Fruit fly (Drosophila melanogaster) whole organism, embryonic: ENCODE data around the gene CG10803.

Source experiments
- Bteb2 ChIP-seq: fragments of 200-800 bp; sonication (Bioruptor generic); optimal IDR thresholded peaks from 2 replicates; lab custom pipeline; 2016; ENCODE audit warnings: missing biosample characterization, missing genetic modification characterization
- CG1024 ChIP-seq: fragments of 200-800 bp; sonication (Bioruptor generic); IDR thresholded peaks from 2 replicates; pipeline ENCODE4 v1.3.6; 2022; ENCODE audit warnings: missing biosample characterization, missing genetic modification characterization
- CG10462 ChIP-seq: fragments of 200-800 bp; sonication (Bioruptor generic); optimal IDR thresholded peaks from 2 replicates; lab custom pipeline; 2016; ENCODE audit warnings: missing biosample characterization, missing genetic modification characterization
- CG12071 ChIP-seq: fragments of 200-800 bp; sonication (Bioruptor generic); optimal IDR thresholded peaks from 3 replicates; lab custom pipeline; 2018; ENCODE audit warnings: missing biosample characterization, mild to moderate bottlenecking, missing genetic modification characterization
- CG12104 ChIP-seq: fragments of 200-800 bp; sonication (Bioruptor generic); optimal IDR thresholded peaks from 3 replicates; lab custom pipeline; 2016; ENCODE audit warnings: missing biosample characterization, missing genetic modification characterization
- CG12769 ChIP-seq: fragments of 200-800 bp; sonication (Bioruptor generic); optimal IDR thresholded peaks from 2 replicates; lab custom pipeline; 2019; ENCODE audit warnings: missing biosample characterization, mild to moderate bottlenecking, missing genetic modification characterization, moderate library complexity
- CG15269 ChIP-seq: fragments of 200-800 bp; sonication (Bioruptor generic); optimal IDR thresholded peaks from 2 replicates; lab custom pipeline; 2018; ENCODE audit warnings: missing biosample characterization, mild to moderate bottlenecking, missing genetic modification characterization, moderate library complexity
- CG1602 ChIP-seq: fragments of 200-800 bp; sonication (Bioruptor generic); optimal IDR thresholded peaks from 3 replicates; lab custom pipeline; 2016; ENCODE audit warnings: missing biosample characterization, missing genetic modification characterization
- CG1647 ChIP-seq: fragments of 200-800 bp; sonication (Bioruptor generic); optimal IDR thresholded peaks from 3 replicates; lab custom pipeline; 2016; ENCODE audit warnings: missing biosample characterization, missing genetic modification characterization
- CG17385 ChIP-seq: fragments of 200-800 bp; sonication (Bioruptor generic); optimal IDR thresholded peaks from 3 replicates; lab custom pipeline; 2018; ENCODE audit warnings: missing biosample characterization, mild to moderate bottlenecking, missing genetic modification characterization
- CG17912 ChIP-seq: fragments of 200-800 bp; sonication (Bioruptor generic); optimal IDR thresholded peaks from 2 replicates; lab custom pipeline; 2018; ENCODE audit warnings: missing biosample characterization, mild to moderate bottlenecking, missing genetic modification characterization
- CG1792 ChIP-seq: fragments of 200-800 bp; sonication (Bioruptor generic); optimal IDR thresholded peaks from 2 replicates; lab custom pipeline; 2016; ENCODE audit warnings: missing biosample characterization, missing genetic modification characterization
- CG1832 ChIP-seq: fragments of 200-800 bp; sonication (Bioruptor generic); optimal IDR thresholded peaks from 2 replicates; lab custom pipeline; 2017; ENCODE audit warnings: missing biosample characterization, mild to moderate bottlenecking, missing genetic modification characterization, inconsistent platforms
- CG18476 ChIP-seq: fragments of 200-800 bp; sonication (Bioruptor generic); optimal IDR thresholded peaks from 2 replicates; lab custom pipeline; 2016; ENCODE audit warnings: missing biosample characterization, mild to moderate bottlenecking, missing genetic modification characterization
- CG2199 ChIP-seq: fragments of 200-800 bp; sonication (Bioruptor generic); IDR thresholded peaks from 3 replicates; pipeline ENCODE4 v1.3.6; 2022; ENCODE audit warnings: missing biosample characterization, missing genetic modification characterization
- CG2712 ChIP-seq: fragments of 200-800 bp; optimal IDR thresholded peaks from 3 replicates; lab custom pipeline; 2019; ENCODE audit warnings: missing biosample characterization, mild to moderate bottlenecking, missing genetic modification characterization, moderate library complexity
- CG31365 ChIP-seq: fragments of 200-800 bp; sonication (Bioruptor generic); optimal IDR thresholded peaks from 2 replicates; lab custom pipeline; 2018; ENCODE audit warnings: missing biosample characterization, mild to moderate bottlenecking, missing genetic modification characterization
- CG4617 ChIP-seq: fragments of 200-800 bp; sonication (Bioruptor generic); optimal IDR thresholded peaks from 3 replicates; lab custom pipeline; 2016; ENCODE audit warnings: missing biosample characterization, missing genetic modification characterization, borderline replicate concordance
- CG7987 ChIP-seq: fragments of 200-800 bp; sonication (Bioruptor generic); optimal IDR thresholded peaks from 2 replicates; lab custom pipeline; 2018; ENCODE audit warnings: missing biosample characterization, mild to moderate bottlenecking, missing genetic modification characterization, moderate library complexity
- CHES-1-like ChIP-seq: fragments of 200-800 bp; sonication (Bioruptor generic); optimal IDR thresholded peaks from 2 replicates; lab custom pipeline; 2016; ENCODE audit warnings: missing biosample characterization, missing genetic modification characterization
- Dip2 ChIP-seq: fragments of 200-800 bp; sonication (Bioruptor generic); IDR thresholded peaks from 2 replicates; pipeline ENCODE4 v1.3.6; 2022; ENCODE audit warnings: missing biosample characterization, missing genetic modification characterization
- Dp ChIP-seq: fragments of 200-800 bp; sonication (Bioruptor generic); optimal IDR thresholded peaks from 2 replicates; lab custom pipeline; 2018; ENCODE audit warnings: missing biosample characterization, mild to moderate bottlenecking, missing genetic modification characterization, moderate library complexity
- Eip74EF ChIP-seq, 2 experiments: fragments of 200-800 bp in 1 of 2; fragments of >200 bp in 1 of 2; sonication (Bioruptor generic) in 1 of 2; optimal IDR thresholded peaks; 2 replicates each; lab custom pipeline; 2017 to 2019; ENCODE audit warnings: missing biosample characterization in 2 of 2, missing genetic modification characterization in 2 of 2, mild to moderate bottlenecking in 1 of 2, moderate library complexity in 1 of 2
- HmgD ChIP-seq: fragments of 200-800 bp; sonication (Bioruptor generic); optimal IDR thresholded peaks from 3 replicates; lab custom pipeline; 2016; ENCODE audit warnings: missing biosample characterization, missing genetic modification characterization
- Kr ChIP-seq: fragments of 200-800 bp; sonication (Bioruptor generic); optimal IDR thresholded peaks from 2 replicates; lab custom pipeline; 2017; ENCODE audit warnings: missing biosample characterization, mild to moderate bottlenecking, missing genetic modification characterization
- Pdp1 ChIP-seq, 2 experiments: fragments of 200-800 bp; sonication (Bioruptor generic); optimal IDR thresholded peaks; 3 replicates each; lab custom pipeline; 2016; ENCODE audit warnings: missing biosample characterization in 2 of 2, missing genetic modification characterization in 2 of 2, mild to moderate bottlenecking in 1 of 2, moderate library complexity in 1 of 2
- Side ChIP-seq: fragments of 200-800 bp; sonication (Bioruptor generic); optimal IDR thresholded peaks from 2 replicates; lab custom pipeline; 2016; ENCODE audit warnings: missing biosample characterization, missing genetic modification characterization
- Sin3A ChIP-seq: fragments of >200 bp; optimal IDR thresholded peaks from 2 replicates; lab custom pipeline; 2018
- Ssrp ChIP-seq: fragments of 200-800 bp; sonication (Bioruptor generic); optimal IDR thresholded peaks from 2 replicates; lab custom pipeline; 2018; ENCODE audit warnings: missing biosample characterization, mild to moderate bottlenecking, missing genetic modification characterization, moderate library complexity
- Xbp1 ChIP-seq: fragments of 200-800 bp; sonication (Bioruptor generic); optimal IDR thresholded peaks from 3 replicates; lab custom pipeline; 2016; ENCODE audit warnings: missing biosample characterization, mild to moderate bottlenecking, missing genetic modification characterization
- Xrp1 ChIP-seq: fragments of 200-800 bp; sonication (Bioruptor generic); IDR thresholded peaks from 2 replicates; pipeline ENCODE4 v1.3.6; 2022; ENCODE audit warnings: missing biosample characterization, missing genetic modification characterization
- aop ChIP-seq: fragments of 200-800 bp; sonication (Bioruptor generic); IDR thresholded peaks from 2 replicates; pipeline ENCODE4 v1.3.6; 2022; ENCODE audit warnings: missing biosample characterization, missing genetic modification characterization
- ara ChIP-seq: fragments of 200-800 bp; sonication (Bioruptor generic); IDR thresholded peaks from 2 replicates; pipeline ENCODE4 v1.3.6; 2022; ENCODE audit warnings: missing biosample characterization, missing genetic modification characterization
- bsh ChIP-seq, 2 experiments: fragments of 200-800 bp; sonication (Bioruptor generic); optimal IDR thresholded peaks; 2 replicates each; lab custom pipeline; 2017 to 2018; ENCODE audit warnings: mild to moderate bottlenecking in 2 of 2, missing biosample characterization in 2 of 2, missing genetic modification characterization in 2 of 2, moderate library complexity in 1 of 2
- cad ChIP-seq: fragments of >200 bp; optimal IDR thresholded peaks from 2 replicates; lab custom pipeline; 2017; ENCODE audit warnings: missing biosample characterization, missing genetic modification characterization
- crc ChIP-seq: fragments of 200-800 bp; sonication (Bioruptor generic); optimal IDR thresholded peaks from 2 replicates; lab custom pipeline; 2016; ENCODE audit warnings: missing biosample characterization, missing genetic modification characterization
- dimm ChIP-seq: fragments of 200-800 bp; sonication (Bioruptor generic); IDR thresholded peaks from 2 replicates; pipeline ENCODE4 v1.3.6; 2022; ENCODE audit warnings: missing biosample characterization, missing genetic modification characterization
- gcm2 ChIP-seq: fragments of 200-800 bp; sonication (Bioruptor generic); optimal IDR thresholded peaks from 2 replicates; lab custom pipeline; 2016; ENCODE audit warnings: missing biosample characterization, missing genetic modification characterization
- gem ChIP-seq: fragments of 200-800 bp; sonication (Bioruptor generic); optimal IDR thresholded peaks from 2 replicates; lab custom pipeline; 2019; ENCODE audit warnings: missing biosample characterization, mild to moderate bottlenecking, missing genetic modification characterization, moderate library complexity
- grn ChIP-seq: fragments of 200-800 bp; sonication (Bioruptor generic); optimal IDR thresholded peaks from 3 replicates; lab custom pipeline; 2017; ENCODE audit warnings: missing biosample characterization, missing genetic modification characterization
- gt ChIP-seq: fragments of 200-800 bp; sonication (Bioruptor generic); IDR thresholded peaks from 2 replicates; pipeline ENCODE4 v1.3.6; 2022; ENCODE audit warnings: missing biosample characterization, missing genetic modification characterization
- hth ChIP-seq: fragments of >200 bp; optimal IDR thresholded peaks from 2 replicates; lab custom pipeline; 2017; ENCODE audit warnings: inconsistent platforms
- jigr1 ChIP-seq: fragments of 200-800 bp; sonication (Bioruptor generic); IDR thresholded peaks from 3 replicates; pipeline ENCODE4 v1.3.6; 2022; ENCODE audit warnings: missing biosample characterization, missing genetic modification characterization
- nau ChIP-seq: fragments of 200-800 bp; sonication (Bioruptor generic); optimal IDR thresholded peaks from 3 replicates; lab custom pipeline; 2017; ENCODE audit warnings: missing biosample characterization, mild to moderate bottlenecking, missing genetic modification characterization, missing genetic modification reagents
- otp ChIP-seq: fragments of 200-800 bp; sonication (Bioruptor generic); IDR thresholded peaks from 3 replicates; pipeline ENCODE4, ENCODE4 v1.3.6; 2022; ENCODE audit warnings: missing biosample characterization, missing genetic modification characterization
- row ChIP-seq: fragments of 200-800 bp; sonication (Bioruptor generic); IDR thresholded peaks from 3 replicates; pipeline ENCODE4 v1.3.6; 2022; ENCODE audit warnings: missing biosample characterization, missing genetic modification characterization
- scrt ChIP-seq: fragments of 200-800 bp; sonication (Bioruptor generic); optimal IDR thresholded peaks from 2 replicates; lab custom pipeline; 2018; ENCODE audit warnings: missing biosample characterization, mild to moderate bottlenecking, missing genetic modification characterization, moderate library complexity
- stwl ChIP-seq: fragments of 200-800 bp; sonication (Bioruptor generic); optimal IDR thresholded peaks from 3 replicates; lab custom pipeline; 2018; ENCODE audit warnings: missing biosample characterization, mild to moderate bottlenecking, missing genetic modification characterization, moderate library complexity
- usp ChIP-seq: fragments of >200 bp; optimal IDR thresholded peaks from 2 replicates; lab custom pipeline; 2017; ENCODE audit warnings: missing biosample characterization, missing genetic modification characterization

Gene CG10803

dm6 chrX:3482119-3483014 is 3.1 kb upstream of the CG10803 start, which contains the start of the genes CG10804 and CG10802 (continued):
- TF ChIP-seq jigr1 (GFP tag; lab: Robert Waterston, UW) (peak; percentile 57; the same call in 1 of the 3 replicates), grn (GFP tag; lab: Kevin White, UChicago) (no peak), nau (GFP tag; lab: Kevin White, UChicago) (peak; percentile 35), Kr (GFP tag; lab: Kevin White, UChicago) (no peak), CG1792 (peak; percentile 69), CG12104 (peak; percentile 37), ara (peak; percentile 85), Pdp1 (GFP tag; optimal IDR thresholded peaks at IDR 0.05; lab: Kevin White, UChicago) (peak; percentile 76 to 80), CG17385 (GFP tag; lab: Kevin White, UChicago) (peak; percentile 45), gcm2 (GFP tag; lab: Kevin White, UChicago) (peak; percentile 26), CG31365 (tag; lab: Kevin White, UChicago) (no peak), CG1647 (GFP tag; lab: Kevin White, UChicago) (peak; percentile 74), scrt (GFP tag; lab: Kevin White, UChicago) (no peak), Sin3A (peak; percentile 34), gt (peak; percentile 37), Side (GFP tag; lab: Kevin White, UChicago) (peak; percentile 82), CG1602 (GFP tag; lab: Kevin White, UChicago) (peak; percentile 74), Xrp1 (peak; percentile 93), CG18476 (peak; percentile 49), bsh (GFP tag; optimal IDR thresholded peaks at IDR 0.05; lab: Kevin White, UChicago) (peak in 1 of 2 experiments; percentile 72), CG2712 (tag; lab: Kevin White, UChicago) (peak; percentile 75), Dp (GFP tag; lab: Kevin White, UChicago) (peak; percentile 43), Bteb2 (GFP tag; lab: Kevin White, UChicago) (peak; percentile 70), crc (GFP tag; lab: Kevin White, UChicago) (peak; percentile 26), otp (peak; percentile 82), hth (lab: Kevin White, UChicago) (no peak), Eip74EF (GFP tag; optimal IDR thresholded peaks at IDR 0.05; lab: Kevin White, UChicago) (no peak), row (GFP tag; lab: Robert Waterston, UW) (peak; percentile 95), stwl (tag; lab: Kevin White, UChicago) (peak; percentile 77), CG12769 (no peak), HmgD (GFP tag; lab: Kevin White, UChicago) (peak; percentile 82), dimm (GFP tag; lab: Robert Waterston, UW) (no peak), CG2199 (GFP tag; lab: Robert Waterston, UW) (0 out of 3 replicates have a peak, but pooled peaks have one; percentile 37), CG12071 (GFP tag; lab: Kevin White, UChicago) (no peak), CG15269 (tag; lab: Kevin White, UChicago) (no peak), CG7987 (GFP tag; lab: Kevin White, UChicago) (peak; percentile 14), Xbp1 (GFP tag; lab: Kevin White, UChicago) (peak; percentile 82), CHES-1-like (peak; percentile 74), CG10462 (GFP tag; lab: Kevin White, UChicago) (peak; percentile 54), gem (tag; lab: Kevin White, UChicago) (peak; percentile 84), CG1024 (GFP tag; lab: Robert Waterston, UW) (peak; percentile 64), cad (no peak), Dip2 (no peak), Ssrp (tag; lab: Kevin White, UChicago) (peak; percentile 65), CG1832 (GFP tag; lab: Kevin White, UChicago) (peak; percentile 29), CG17912 (GFP tag; lab: Kevin White, UChicago) (no peak), usp (GFP tag; lab: Kevin White, UChicago) (no peak), aop (GFP tag; lab: Robert Waterston, UW) (no peak), CG4617 (GFP tag; lab: Kevin White, UChicago) (peak; percentile 53)
